Worm (Caenorhabditis elegans) whole organism, dauer: Measurements from ENCODE around the gene srw-43.

Experiments used
- unc-62 ChIP-seq: sonication (generic microtip); optimal IDR thresholded peaks from 2 replicates; lab custom pipeline; 2017; ENCODE audit warnings: missing biosample characterization, missing genetic modification reagents, missing genetic modification characterization

srw-43 gene

ce11 chrV:16724574-16724973 lies 38.7 kb downstream of the srw-43 start:
- TF ChIP-seq unc-62 (GFP tag; lab: Kevin White, UChicago): no peak

- TF ChIP-seq unc-62 (GFP tag; lab: Kevin White, UChicago): no peak
Measured at ce11 chrV:16725955-16726354, 40.1 kb downstream of the srw-43 start.

- no peak for TF ChIP-seq unc-62 (GFP tag; lab: Kevin White, UChicago)
Measured at ce11 chrV:16726915-16727314, 41.1 kb downstream of the srw-43 start, which contains the start of gene T25E12.14. TSS of gene T25E12.14 (plus strand) at chrV:16727215.

ce11 chrV:16728431-16728830 lies 42.6 kb downstream of the srw-43 start, which contains the start of gene fbxa-127:
TSS of gene fbxa-127 (plus strand) at chrV:16728731.
- no peak for TF ChIP-seq unc-62 (GFP tag; lab: Kevin White, UChicago)

- no peak for TF ChIP-seq unc-62 (GFP tag; lab: Kevin White, UChicago)
Measured at ce11 chrV:16729961-16730360, 44.1 kb downstream of the srw-43 start, which contains the start of gene srz-99. TSS of gene srz-99 (plus strand) at chrV:16730261.

ce11 chrV:16731600-16731999 lies 45.8 kb downstream of the srw-43 start, which contains the start of gene srz-100:
TSS of gene srz-100 (plus strand) at chrV:16731900.
- TF ChIP-seq unc-62 (GFP tag; lab: Kevin White, UChicago): no peak

- no peak for TF ChIP-seq unc-62 (GFP tag; lab: Kevin White, UChicago)
Measured at ce11 chrV:16733681-16734080, 47.9 kb downstream of the srw-43 start, which contains the start of gene T25E12.16. TSS of gene T25E12.16 (minus strand) at chrV:16733781.

ce11 chrV:16735518-16735917 lies 49.7 kb downstream of the srw-43 start, which contains the start of the genes clec-38 and clec-34:
TSS of gene clec-38 (minus strand) at chrV:16735618.
TSS of gene clec-34 (plus strand) at chrV:16735765.
- no peak for TF ChIP-seq unc-62 (GFP tag; lab: Kevin White, UChicago)
